Fruit fly (Drosophila melanogaster) Kc167 (cell line): ENCODE data around the gene fipi.

Experiments used
- Myc ChIP-seq: fragments of >200 bp; optimal IDR thresholded peaks from 2 replicates; lab custom pipeline; 2017; ENCODE audit warnings: missing external identifiers
- h ChIP-seq: fragments of >200 bp; optimal IDR thresholded peaks from 3 replicates; lab custom pipeline; 2018; ENCODE audit warnings: missing external identifiers
- psq ChIP-seq: fragments of >200 bp; optimal IDR thresholded peaks from 2 replicates; lab custom pipeline; 2017; ENCODE audit warnings: missing external identifiers

- TF ChIP-seq Myc (no peak), psq (lab: Kevin White, UChicago) (no peak), h (no peak)
Observed at dm6 chr2L:4821319-4821717, 27.5 kb upstream of the fipi start.
